Worm (Caenorhabditis elegans): ENCODE data around the gene mrpl-45.

DNA sequence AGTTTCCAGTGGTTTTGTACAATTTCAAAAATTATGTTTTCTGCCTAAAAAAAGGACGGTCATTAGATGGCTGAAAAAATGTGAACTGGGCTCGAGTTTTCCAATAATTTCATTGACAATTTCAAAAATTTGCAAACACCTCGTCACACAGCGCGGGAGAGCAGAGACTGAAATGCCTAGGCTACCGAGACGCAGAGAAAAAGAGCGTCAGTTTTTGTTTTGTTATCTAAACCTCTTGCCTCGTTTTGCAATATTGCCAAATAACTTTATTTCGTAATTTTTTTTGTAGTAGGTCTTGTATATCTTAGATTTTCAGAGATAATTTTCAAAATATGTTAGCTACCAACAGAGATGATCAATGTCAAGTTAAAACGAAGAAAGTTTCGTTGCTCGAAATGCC lies 41.4 kb upstream of the mrpl-45 start, which contains the start of gene fbxa-63:
- TF ChIP-seq zag-1 (tag; optimal IDR thresholded peaks at IDR 0.05): no peak
- no peak for TF ChIP-seq zip-11 (GFP tag; IDR thresholded peaks at IDR 0.05)
- no peak for TF ChIP-seq attf-4 (tag; optimal IDR thresholded peaks at IDR 0.05)
- TF ChIP-seq daf-12 (tag; optimal IDR thresholded peaks at IDR 0.05): no peak
- no peak for TF ChIP-seq lin-15B (tag; optimal IDR thresholded peaks at IDR 0.05)
- TF ChIP-seq fos-1 (tag; optimal IDR thresholded peaks at IDR 0.05): no peak
- TF ChIP-seq egl-27 (tag; optimal IDR thresholded peaks at IDR 0.05): no peak
- TF ChIP-seq ztf-11 (tag; optimal IDR thresholded peaks at IDR 0.05): no peak

Measured in whole organism, L4 larva.